Worm (Caenorhabditis elegans) whole organism, young adult: ENCODE results near the gene Y38E10A.28.

Experiments used
- C17E4.6 ChIP-seq: fragments of 200-800 bp; sonication (Bioruptor generic); IDR thresholded peaks from 2 replicates; pipeline ENCODE4 v1.3.6; 2022; ENCODE audit warnings: missing genetic modification reagents, missing genetic modification characterization, missing compliant biosample characterization
- D2030.7 ChIP-seq: fragments of 200-800 bp; sonication (Bioruptor generic); IDR thresholded peaks from 2 replicates; pipeline ENCODE4 v1.3.6; 2022; ENCODE audit warnings: missing genetic modification reagents, missing genetic modification characterization, missing compliant biosample characterization
- F37B4.10 ChIP-seq: fragments of 200-800 bp; sonication (Bioruptor generic); IDR thresholded peaks from 2 replicates; pipeline ENCODE4 v1.3.6; 2022; ENCODE audit warnings: missing genetic modification characterization, missing compliant biosample characterization
- K12H6.12 ChIP-seq: fragments of 200-800 bp; sonication (Bioruptor generic); optimal IDR thresholded peaks from 2 replicates; lab custom pipeline; 2018; ENCODE audit warnings: mild to moderate bottlenecking, missing genetic modification characterization, missing compliant biosample characterization
- T26A5.8 ChIP-seq: sonication (generic microtip); optimal IDR thresholded peaks from 2 replicates; lab custom pipeline; 2016; ENCODE audit warnings: missing genetic modification characterization, missing compliant biosample characterization
- ama-1 ChIP-seq, 3 experiments: fragments of 150-350 bp in 1 of 3; sonication (generic microtip) in 2 of 3; optimal IDR thresholded peaks; 2 replicates each; lab custom pipeline; 2014 to 2018; ENCODE audit warnings: missing biosample characterization in 2 of 3, missing genetic modification characterization in 2 of 3, missing genetic modification reagents in 2 of 3
- attf-5 ChIP-seq: fragments of 200-800 bp; sonication (Bioruptor generic); optimal IDR thresholded peaks from 2 replicates; lab custom pipeline; 2018; ENCODE audit warnings: mild to moderate bottlenecking, missing genetic modification characterization, missing compliant biosample characterization
- bed-1 ChIP-seq: fragments of 200-800 bp; sonication (Bioruptor generic); IDR thresholded peaks from 2 replicates; pipeline ENCODE4 v1.3.6; 2022; ENCODE audit warnings: missing genetic modification reagents, missing genetic modification characterization, missing compliant biosample characterization
- ccch-3 ChIP-seq: fragments of 200-800 bp; sonication (Bioruptor generic); optimal IDR thresholded peaks from 2 replicates; lab custom pipeline; 2018; ENCODE audit warnings: mild to moderate bottlenecking, missing genetic modification characterization, missing compliant biosample characterization
- dox-1 ChIP-seq: fragments of 200-800 bp; sonication (Bioruptor generic); IDR thresholded peaks from 2 replicates; pipeline ENCODE4 v1.3.6; 2022; ENCODE audit warnings: missing genetic modification reagents, missing genetic modification characterization, missing compliant biosample characterization
- dpff-1 ChIP-seq: sonication (generic microtip); optimal IDR thresholded peaks from 2 replicates; lab custom pipeline; 2017; ENCODE audit warnings: mild to moderate bottlenecking, missing genetic modification characterization, missing compliant biosample characterization
- efl-1 ChIP-seq: fragments of 150-350 bp; optimal IDR thresholded peaks from 2 replicates; lab custom pipeline; 2014; ENCODE audit warnings: missing biosample characterization, missing genetic modification reagents, missing genetic modification characterization
- egl-18 ChIP-seq: fragments of 200-800 bp; sonication (Bioruptor generic); IDR thresholded peaks from 2 replicates; pipeline ENCODE4 v1.3.6; 2022; ENCODE audit warnings: missing genetic modification reagents, missing genetic modification characterization, missing compliant biosample characterization
- egrh-3 ChIP-seq: fragments of 200-800 bp; sonication (Bioruptor generic); IDR thresholded peaks from 2 replicates; pipeline ENCODE4 v1.3.6; 2022; ENCODE audit warnings: missing genetic modification reagents, missing genetic modification characterization, missing compliant biosample characterization
- him-1 ChIP-seq: sonication (generic microtip); optimal IDR thresholded peaks from 2 replicates; lab custom pipeline; 2016; ENCODE audit warnings: missing genotype, missing genetic modification reagents, missing genetic modification characterization, missing compliant biosample characterization
- hrde-1 ChIP-seq: sonication (generic microtip); optimal IDR thresholded peaks from 2 replicates; lab custom pipeline; 2016; ENCODE audit warnings: missing genetic modification characterization, mild to moderate bottlenecking, missing compliant biosample characterization, moderate library complexity, missing genotype, missing genetic modification reagents, borderline replicate concordance
- hsf-1 ChIP-seq: fragments of 200-800 bp; sonication (Bioruptor generic); IDR thresholded peaks from 2 replicates; pipeline ENCODE4 v1.3.6; 2022; ENCODE audit warnings: missing genetic modification reagents, missing genetic modification characterization, missing compliant biosample characterization
- lin-26 ChIP-seq: fragments of 200-800 bp; sonication (Bioruptor generic); IDR thresholded peaks from 2 replicates; pipeline ENCODE4 v1.3.6; 2022; ENCODE audit warnings: missing genetic modification reagents, missing genetic modification characterization, missing compliant biosample characterization
- lin-40 ChIP-seq: sonication (generic microtip); optimal IDR thresholded peaks from 2 replicates; lab custom pipeline; 2016; ENCODE audit warnings: missing genetic modification characterization, mild to moderate bottlenecking, missing compliant biosample characterization, missing genotype, missing genetic modification reagents
- lsl-1 ChIP-seq: fragments of 200-800 bp; sonication (Bioruptor generic); optimal IDR thresholded peaks from 2 replicates; lab custom pipeline; 2018; ENCODE audit warnings: mild to moderate bottlenecking, missing genetic modification characterization, moderate library complexity, missing compliant biosample characterization
- madf-10 ChIP-seq: sonication (generic microtip); optimal IDR thresholded peaks from 2 replicates; lab custom pipeline; 2016; ENCODE audit warnings: mild to moderate bottlenecking, missing genetic modification characterization, missing compliant biosample characterization
- madf-3 ChIP-seq: fragments of 200-800 bp; sonication (Bioruptor generic); IDR thresholded peaks from 2 replicates; pipeline ENCODE4 v1.3.6; 2022; ENCODE audit warnings: missing genetic modification reagents, missing genetic modification characterization, missing compliant biosample characterization
- madf-6 ChIP-seq: fragments of 200-800 bp; sonication (Bioruptor generic); IDR thresholded peaks from 2 replicates; pipeline ENCODE4 v1.3.6; 2022; ENCODE audit warnings: missing genetic modification reagents, missing genetic modification characterization, missing compliant biosample characterization
- mcd-1 ChIP-seq: fragments of 200-800 bp; sonication (Bioruptor generic); IDR thresholded peaks from 2 replicates; pipeline ENCODE4 v1.3.6; 2022; ENCODE audit warnings: missing genetic modification reagents, missing genetic modification characterization, missing compliant biosample characterization
- mel-28 ChIP-seq: sonication (generic microtip); optimal IDR thresholded peaks from 2 replicates; lab custom pipeline; 2016; ENCODE audit warnings: borderline replicate concordance, mild to moderate bottlenecking, missing genetic modification characterization, missing compliant biosample characterization
- nfyb-1 ChIP-seq: fragments of 200-800 bp; sonication (Bioruptor generic); IDR thresholded peaks from 2 replicates; pipeline ENCODE4 v1.3.6; 2022; ENCODE audit warnings: missing genetic modification reagents, missing genetic modification characterization, missing compliant biosample characterization
- pbrm-1 ChIP-seq: fragments of 200-800 bp; sonication (Bioruptor generic); IDR thresholded peaks from 2 replicates; pipeline ENCODE4 v1.3.6; 2022; ENCODE audit warnings: missing genetic modification reagents, missing genetic modification characterization, missing compliant biosample characterization
- rpc-1 ChIP-seq, 2 experiments: fragments of 150-350 bp in 1 of 2; sonication (generic microtip) in 1 of 2; optimal IDR thresholded peaks; 2 replicates each; lab custom pipeline; 2014 to 2018; ENCODE audit warnings: missing biosample characterization in 1 of 2, missing genetic modification characterization in 1 of 2, missing genetic modification reagents in 1 of 2, missing genotype in 1 of 2
- sdz-38 ChIP-seq: sonication (generic microtip); optimal IDR thresholded peaks from 2 replicates; lab custom pipeline; 2016; ENCODE audit warnings: missing genotype, missing genetic modification characterization, missing compliant biosample characterization
- tbp1 ChIP-seq: fragments of 200-800 bp; sonication (Bioruptor generic); optimal IDR thresholded peaks from 2 replicates; lab custom pipeline; 2018; ENCODE audit warnings: mild to moderate bottlenecking, missing genetic modification characterization, missing compliant biosample characterization
- tbx-9 ChIP-seq: sonication (generic microtip); optimal IDR thresholded peaks from 2 replicates; lab custom pipeline; 2016; ENCODE audit warnings: borderline replicate concordance, missing genetic modification characterization, inconsistent platforms, missing compliant biosample characterization
- unc-62 ChIP-seq: fragments of 150-350 bp; optimal IDR thresholded peaks from 2 replicates; lab custom pipeline; 2014; ENCODE audit warnings: missing biosample characterization, missing genetic modification reagents, missing genetic modification characterization
- zfh-2 ChIP-seq: fragments of 200-800 bp; sonication (Bioruptor generic); conservative IDR thresholded peaks from 2 replicates; pipeline ENCODE4 v1.3.6; 2022; ENCODE audit warnings: missing genetic modification reagents, missing genetic modification characterization, missing compliant biosample characterization
- ztf-22 ChIP-seq: fragments of 200-800 bp; sonication (Bioruptor generic); optimal IDR thresholded peaks from 2 replicates; lab custom pipeline; 2018; ENCODE audit warnings: mild to moderate bottlenecking, missing genetic modification characterization, moderate library complexity, missing compliant biosample characterization
- ztf-28 ChIP-seq: fragments of 200-800 bp; sonication (Bioruptor generic); IDR thresholded peaks from 2 replicates; pipeline ENCODE4 v1.3.6; 2022; ENCODE audit warnings: missing genetic modification reagents, missing genetic modification characterization, missing compliant biosample characterization
- ztf-6 ChIP-seq: fragments of 200-800 bp; sonication (Bioruptor generic); IDR thresholded peaks from 2 replicates; pipeline ENCODE4 v1.3.6; 2022; ENCODE audit warnings: missing genetic modification reagents, missing genetic modification characterization, missing compliant biosample characterization

Y38E10A.28 gene

ce11 chrII:12666042-12666441 is 36.6 kb downstream of the Y38E10A.28 start:
- TF ChIP-seq mcd-1 (GFP tag; lab: Robert Waterston, UW) (0 out of 2 replicates have a peak, but pooled peaks have one; percentile 23), madf-3 (no peak), unc-62 (no peak), tbp1 (GFP tag; lab: Kevin White, UChicago) (peak; percentile 0), bed-1 (GFP tag; lab: Robert Waterston, UW) (no peak), zfh-2 (GFP tag; lab: Robert Waterston, UW) (peak; percentile 61)

DNA sequence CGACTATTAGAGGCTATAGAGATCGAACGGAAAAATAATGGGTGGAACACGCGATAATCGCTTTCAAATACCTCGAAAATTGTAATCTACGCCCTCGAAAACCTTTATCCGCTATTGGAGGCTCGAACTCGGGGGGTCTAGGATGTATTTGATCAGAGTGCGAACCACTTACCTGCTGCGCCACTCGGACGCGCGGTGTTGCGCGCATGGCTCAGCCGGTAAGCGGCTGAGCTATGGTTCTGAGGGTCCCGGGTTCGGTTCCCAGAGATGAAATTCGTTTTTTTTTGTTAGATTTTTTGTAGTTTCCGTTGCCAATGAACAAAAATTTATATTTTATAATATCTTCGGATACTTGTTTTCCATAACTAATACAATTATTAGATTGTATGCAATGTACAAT is 38.7 kb downstream of the Y38E10A.28 start:
- TF ChIP-seq mcd-1 (GFP tag; lab: Robert Waterston, UW) (peak; percentile 45), egrh-3 (GFP tag; lab: Robert Waterston, UW) (peak; percentile 51; the same call in 1 of the 2 replicates), pbrm-1 (GFP tag; lab: Robert Waterston, UW) (peak; percentile 41; the same call in 1 of the 2 replicates), efl-1 (GFP tag; lab: Kevin White, UChicago) (no peak), D2030.7 (GFP tag; lab: Robert Waterston, UW) (peak; percentile 63), zfh-2 (GFP tag; lab: Robert Waterston, UW) (0 out of 2 replicates have a peak, but pooled peaks have one; percentile 33), him-1 (tag; lab: Kevin White, UChicago) (no peak), ztf-22 (GFP tag; lab: Kevin White, UChicago) (no peak), tbp1 (GFP tag; lab: Kevin White, UChicago) (peak; percentile 77), lin-40 (no peak), rpc-1 (optimal IDR thresholded peaks at IDR 0.05; lab: Kevin White, UChicago) (no peak), rpc-1 (tag; optimal IDR thresholded peaks at IDR 0.05; lab: Kevin White, UChicago) (peak; percentile 54), ztf-28 (peak; percentile 90)

ce11 chrII:12668874-12669273 is 39.4 kb downstream of the Y38E10A.28 start:
- no peak for TF ChIP-seq dpff-1
- peak; percentile 54; the same call in 1 of the 2 replicates for TF ChIP-seq lin-26 (GFP tag; lab: Robert Waterston, UW)
- TF ChIP-seq zfh-2 (GFP tag; lab: Robert Waterston, UW), result peak; percentile 72
- TF ChIP-seq, all 124 proteins: peak for 2

ce11 chrII:12669342-12669741 is 39.9 kb downstream of the Y38E10A.28 start:
- TF ChIP-seq attf-5 (GFP tag; lab: Kevin White, UChicago) (no peak), lin-26 (GFP tag; lab: Robert Waterston, UW) (no peak), T26A5.8 (no peak), sdz-38 (no peak), ccch-3 (no peak), hrde-1 (tag; lab: Kevin White, UChicago) (no peak), C17E4.6 (GFP tag; lab: Robert Waterston, UW) (no peak), ama-1 (optimal IDR thresholded peaks at IDR 0.05; lab: Kevin White, UChicago) (no peak), ama-1 (GFP tag; optimal IDR thresholded peaks at IDR 0.05; lab: Kevin White, UChicago) (no peak), tbx-9 (tag; lab: Kevin White, UChicago) (no peak), K12H6.12 (tag; lab: Kevin White, UChicago) (no peak), F37B4.10 (GFP tag; lab: Robert Waterston, UW) (no peak), mel-28 (tag; lab: Kevin White, UChicago) (no peak), lsl-1 (GFP tag; lab: Kevin White, UChicago) (no peak), egl-18 (no peak), madf-10 (no peak), tbp1 (GFP tag; lab: Kevin White, UChicago) (no peak)

ce11 chrII:12669882-12670281 is 40.4 kb downstream of the Y38E10A.28 start:
- TF ChIP-seq zfh-2 (GFP tag; lab: Robert Waterston, UW) (peak; percentile 60), hsf-1 (GFP tag; lab: Robert Waterston, UW) (no peak), madf-6 (GFP tag; lab: Robert Waterston, UW) (peak; percentile 9; the same call in 1 of the 2 replicates), ztf-6 (GFP tag; lab: Robert Waterston, UW) (no peak), nfyb-1 (no peak), dox-1 (GFP tag; lab: Robert Waterston, UW) (peak; percentile 26; the same call in 1 of the 2 replicates)
